Fruit fly (Drosophila melanogaster) whole organism, embryonic: ENCODE data around the gene c12.2.

Experiments
- ATbp ChIP-seq: fragments of 200-800 bp; sonication (Bioruptor generic); optimal IDR thresholded peaks from 2 replicates; lab custom pipeline; 2017; ENCODE audit warnings: missing biosample characterization, mild to moderate bottlenecking, missing genetic modification characterization, missing genetic modification reagents
- Adf1 ChIP-seq: fragments of 200-800 bp; sonication (Bioruptor generic); IDR thresholded peaks from 2 replicates; pipeline ENCODE4 v1.3.6; 2022; ENCODE audit warnings: missing biosample characterization, missing genetic modification characterization
- Atf-2 ChIP-seq: fragments of 200-800 bp; sonication (Bioruptor generic); optimal IDR thresholded peaks from 2 replicates; lab custom pipeline; 2016; ENCODE audit warnings: missing biosample characterization, missing genetic modification characterization
- CG11085 ChIP-seq: fragments of 200-800 bp; sonication (Bioruptor generic); IDR thresholded peaks from 2 replicates; pipeline ENCODE4 v1.3.6; 2022; ENCODE audit warnings: missing biosample characterization, missing genetic modification characterization
- CG11398 ChIP-seq: fragments of 200-800 bp; sonication (Bioruptor generic); optimal IDR thresholded peaks from 2 replicates; lab custom pipeline; 2016; ENCODE audit warnings: missing biosample characterization, missing genetic modification characterization
- CG11695 ChIP-seq: fragments of 200-800 bp; sonication (Bioruptor generic); IDR thresholded peaks from 3 replicates; pipeline ENCODE4 v1.3.6; 2022; ENCODE audit warnings: missing biosample characterization, missing genetic modification characterization
- CG12219 ChIP-seq: fragments of 200-800 bp; sonication (Bioruptor generic); optimal IDR thresholded peaks from 3 replicates; lab custom pipeline; 2018; ENCODE audit warnings: missing biosample characterization, mild to moderate bottlenecking, missing genetic modification characterization
- CG12659 ChIP-seq: fragments of 200-800 bp; sonication (Bioruptor generic); optimal IDR thresholded peaks from 3 replicates; lab custom pipeline; 2017; ENCODE audit warnings: mild to moderate bottlenecking, missing biosample characterization, missing genetic modification reagents, missing genetic modification characterization
- CG14441 ChIP-seq: fragments of 200-800 bp; sonication (Bioruptor generic); IDR thresholded peaks from 2 replicates; pipeline ENCODE4 v1.3.6; 2022; ENCODE audit warnings: missing biosample characterization, missing genetic modification characterization
- CG14965 ChIP-seq: fragments of 200-800 bp; sonication (Bioruptor generic); optimal IDR thresholded peaks from 2 replicates; lab custom pipeline; 2016; ENCODE audit warnings: missing biosample characterization, missing genetic modification characterization, borderline replicate concordance
- CG15479 ChIP-seq: fragments of 200-800 bp; sonication (Bioruptor generic); optimal IDR thresholded peaks from 3 replicates; lab custom pipeline; 2019; ENCODE audit warnings: missing biosample characterization, mild to moderate bottlenecking, missing genetic modification characterization, moderate library complexity
- CG17912 ChIP-seq: fragments of 200-800 bp; sonication (Bioruptor generic); optimal IDR thresholded peaks from 2 replicates; lab custom pipeline; 2018; ENCODE audit warnings: missing biosample characterization, mild to moderate bottlenecking, missing genetic modification characterization
- CG18262 ChIP-seq: fragments of 200-800 bp; optimal IDR thresholded peaks from 3 replicates; lab custom pipeline; 2019; ENCODE audit warnings: missing biosample characterization, mild to moderate bottlenecking, missing genetic modification characterization, moderate library complexity
- CG2678 ChIP-seq: fragments of 200-800 bp; sonication (Bioruptor generic); optimal IDR thresholded peaks from 3 replicates; lab custom pipeline; 2019; ENCODE audit warnings: missing biosample characterization, mild to moderate bottlenecking, missing genetic modification characterization, moderate library complexity
- CG30020 ChIP-seq: fragments of 200-800 bp; optimal IDR thresholded peaks from 2 replicates; lab custom pipeline; 2019; ENCODE audit warnings: missing biosample characterization, mild to moderate bottlenecking, missing genetic modification characterization, moderate library complexity
- CG32767 ChIP-seq: fragments of 200-800 bp; sonication (Bioruptor generic); IDR thresholded peaks from 2 replicates; pipeline ENCODE4 v1.3.6; 2022; ENCODE audit warnings: missing biosample characterization, missing genetic modification characterization
- CG33557 ChIP-seq: fragments of 200-800 bp; sonication (Bioruptor generic); optimal IDR thresholded peaks from 2 replicates; lab custom pipeline; 2019; ENCODE audit warnings: missing biosample characterization, mild to moderate bottlenecking, missing genetic modification characterization, moderate library complexity
- CG3847 ChIP-seq: fragments of 200-800 bp; sonication (Bioruptor generic); IDR thresholded peaks from 2 replicates; pipeline ENCODE4 v1.3.6; 2022; ENCODE audit warnings: missing biosample characterization, missing genetic modification characterization
- CG4707 ChIP-seq: fragments of 200-800 bp; sonication (Bioruptor generic); optimal IDR thresholded peaks from 2 replicates; lab custom pipeline; 2018; ENCODE audit warnings: missing biosample characterization, mild to moderate bottlenecking, missing genetic modification characterization, moderate library complexity
- CG7372 ChIP-seq: fragments of 200-800 bp; sonication (Bioruptor generic); IDR thresholded peaks from 2 replicates; pipeline ENCODE4 v1.3.6; 2022; ENCODE audit warnings: missing biosample characterization, missing genetic modification characterization
- CG7839 ChIP-seq: fragments of 200-800 bp; sonication (Bioruptor generic); optimal IDR thresholded peaks from 3 replicates; lab custom pipeline; 2018; ENCODE audit warnings: missing biosample characterization, mild to moderate bottlenecking, missing genetic modification characterization, moderate library complexity
- CG9817 ChIP-seq: fragments of 200-800 bp; sonication (Bioruptor generic); optimal IDR thresholded peaks from 2 replicates; lab custom pipeline; 2018; ENCODE audit warnings: missing biosample characterization, mild to moderate bottlenecking, missing genetic modification characterization, moderate library complexity
- E2f1 ChIP-seq: fragments of 200-800 bp; sonication (Bioruptor generic); IDR thresholded peaks from 2 replicates; pipeline ENCODE4 v1.3.6; 2022; ENCODE audit warnings: missing biosample characterization, missing genetic modification characterization
- Hand ChIP-seq: fragments of 200-800 bp; sonication (Bioruptor generic); optimal IDR thresholded peaks from 2 replicates; lab custom pipeline; 2017; ENCODE audit warnings: mild to moderate bottlenecking, missing biosample characterization, missing genetic modification reagents, missing genetic modification characterization
- MBD-R2 ChIP-seq: fragments of 200-800 bp; sonication (Bioruptor generic); IDR thresholded peaks from 2 replicates; pipeline ENCODE4 v1.3.6; 2022; ENCODE audit warnings: missing biosample characterization, missing genetic modification characterization
- Max ChIP-seq: fragments of 200-800 bp; sonication (Bioruptor generic); optimal IDR thresholded peaks from 2 replicates; lab custom pipeline; 2016; ENCODE audit warnings: missing biosample characterization, mild to moderate bottlenecking, missing genetic modification characterization
- Mrtf ChIP-seq: fragments of 200-800 bp; sonication (Bioruptor generic); IDR thresholded peaks from 3 replicates; pipeline ENCODE4 v1.3.6; 2022; ENCODE audit warnings: missing biosample characterization, missing genetic modification characterization
- Rfx ChIP-seq: fragments of 200-800 bp; sonication (Bioruptor generic); IDR thresholded peaks from 2 replicates; pipeline ENCODE4 v1.3.6; 2022; ENCODE audit warnings: missing biosample characterization, missing genetic modification characterization
- Stat92E ChIP-seq, 3 experiments: fragments of >200 bp in 2 of 3; fragments of 200-800 bp in 1 of 3; sonication (Bioruptor generic) in 1 of 3; optimal IDR thresholded peaks; 2 replicates each; lab custom pipeline; 2017 to 2019; ENCODE audit warnings: missing biosample characterization in 3 of 3, missing genetic modification characterization in 3 of 3, mild to moderate bottlenecking in 1 of 3, moderate library complexity in 1 of 3
- Usf ChIP-seq: fragments of 200-800 bp; sonication (Bioruptor generic); optimal IDR thresholded peaks from 2 replicates; lab custom pipeline; 2017; ENCODE audit warnings: missing genotype, missing biosample characterization, missing genetic modification characterization
- YL-1 ChIP-seq: fragments of 200-800 bp; sonication (Bioruptor generic); optimal IDR thresholded peaks from 3 replicates; lab custom pipeline; 2017; ENCODE audit warnings: missing biosample characterization, mild to moderate bottlenecking, missing genetic modification characterization
- al ChIP-seq: fragments of 200-800 bp; sonication (Bioruptor generic); IDR thresholded peaks from 2 replicates; pipeline ENCODE4 v1.3.6; 2022; ENCODE audit warnings: missing biosample characterization, missing genetic modification characterization
- corto ChIP-seq: fragments of 200-800 bp; sonication (Bioruptor generic); optimal IDR thresholded peaks from 2 replicates; lab custom pipeline; 2016; ENCODE audit warnings: missing biosample characterization, mild to moderate bottlenecking, missing genetic modification characterization, moderate library complexity
- croc ChIP-seq: fragments of 200-800 bp; sonication (Bioruptor generic); conservative IDR thresholded peaks from 3 replicates; pipeline ENCODE4 v1.3.6; 2022; ENCODE audit warnings: missing biosample characterization, missing genetic modification characterization
- dmrt11E ChIP-seq: fragments of 200-800 bp; sonication (Bioruptor generic); optimal IDR thresholded peaks from 3 replicates; lab custom pipeline; 2018; ENCODE audit warnings: missing biosample characterization, mild to moderate bottlenecking, missing genetic modification characterization, moderate library complexity
- dysf ChIP-seq: fragments of 200-800 bp; sonication (Bioruptor generic); IDR thresholded peaks from 3 replicates; pipeline ENCODE4 v1.3.6; 2022; ENCODE audit warnings: missing biosample characterization, missing genetic modification characterization
- eyg ChIP-seq: fragments of 200-800 bp; sonication (Bioruptor generic); optimal IDR thresholded peaks from 3 replicates; lab custom pipeline; 2016; ENCODE audit warnings: missing biosample characterization, missing genetic modification characterization
- fd3F ChIP-seq: fragments of 200-800 bp; sonication (Bioruptor generic); optimal IDR thresholded peaks from 2 replicates; lab custom pipeline; 2018; ENCODE audit warnings: missing biosample characterization, mild to moderate bottlenecking, missing genetic modification characterization, moderate library complexity
- gce ChIP-seq: fragments of 200-800 bp; sonication (Bioruptor generic); IDR thresholded peaks from 3 replicates; pipeline ENCODE4 v1.3.6; 2022; ENCODE audit warnings: missing biosample characterization, missing genetic modification characterization
- klu ChIP-seq: fragments of 200-800 bp; sonication (Bioruptor generic); IDR thresholded peaks from 2 replicates; pipeline ENCODE4 v1.3.6; 2022; ENCODE audit warnings: missing biosample characterization, missing genetic modification characterization
- lmd ChIP-seq: fragments of 200-800 bp; sonication (Bioruptor generic); IDR thresholded peaks from 2 replicates; pipeline ENCODE4 v1.3.6; 2022; ENCODE audit warnings: missing biosample characterization, missing genetic modification characterization
- lov ChIP-seq, 2 experiments: fragments of 200-800 bp in 1 of 2; fragments of >200 bp in 1 of 2; sonication (Bioruptor generic) in 1 of 2; IDR thresholded peaks in 1 of 2; optimal IDR thresholded peaks in 1 of 2; 2 replicates in 1 of 2; 3 replicates in 1 of 2; pipeline versions ENCODE4 v1.3.6 to Lab custom; 2017 to 2022; ENCODE audit warnings: missing biosample characterization in 1 of 2, missing genetic modification characterization in 1 of 2
- nom ChIP-seq: fragments of 200-800 bp; sonication (Bioruptor generic); optimal IDR thresholded peaks from 2 replicates; lab custom pipeline; 2017; ENCODE audit warnings: missing biosample characterization, missing genetic modification characterization, mild to moderate bottlenecking, moderate library complexity, missing genetic modification reagents
- psq ChIP-seq: fragments of 200-800 bp; sonication (Bioruptor generic); optimal IDR thresholded peaks from 2 replicates; lab custom pipeline; 2017; ENCODE audit warnings: missing biosample characterization, missing genetic modification characterization
- ranshi ChIP-seq: fragments of 200-800 bp; sonication (Bioruptor generic); IDR thresholded peaks from 2 replicates; pipeline ENCODE4 v1.3.6; 2022; ENCODE audit warnings: missing biosample characterization, missing genetic modification characterization
- sc ChIP-seq, 3 experiments: fragments of >200 bp in 2 of 3; fragments of 200-800 bp in 1 of 3; sonication (Bioruptor generic) in 1 of 3; optimal IDR thresholded peaks; 2 replicates in 2 of 3; 3 replicates in 1 of 3; lab custom pipeline; 2017; ENCODE audit warnings: mild to moderate bottlenecking in 1 of 3, missing biosample characterization in 1 of 3, missing genetic modification characterization in 1 of 3, missing genetic modification reagents in 1 of 3
- so ChIP-seq: fragments of 200-800 bp; sonication (Bioruptor generic); IDR thresholded peaks from 3 replicates; pipeline ENCODE4 v1.3.6; 2022; ENCODE audit warnings: missing biosample characterization, missing genetic modification characterization
- stwl ChIP-seq: fragments of 200-800 bp; sonication (Bioruptor generic); optimal IDR thresholded peaks from 3 replicates; lab custom pipeline; 2018; ENCODE audit warnings: missing biosample characterization, mild to moderate bottlenecking, missing genetic modification characterization, moderate library complexity
- tna ChIP-seq: fragments of 200-800 bp; sonication (Bioruptor generic); IDR thresholded peaks from 2 replicates; pipeline ENCODE4 v1.3.6; 2022; ENCODE audit warnings: missing biosample characterization, missing genetic modification characterization; ENCODE audit not compliant: partially characterized antibody
- zfh2 ChIP-seq: fragments of 200-800 bp; sonication (Bioruptor generic); optimal IDR thresholded peaks from 2 replicates; lab custom pipeline; 2016; ENCODE audit warnings: missing biosample characterization, missing genetic modification characterization

The c12.2 gene

DNA sequence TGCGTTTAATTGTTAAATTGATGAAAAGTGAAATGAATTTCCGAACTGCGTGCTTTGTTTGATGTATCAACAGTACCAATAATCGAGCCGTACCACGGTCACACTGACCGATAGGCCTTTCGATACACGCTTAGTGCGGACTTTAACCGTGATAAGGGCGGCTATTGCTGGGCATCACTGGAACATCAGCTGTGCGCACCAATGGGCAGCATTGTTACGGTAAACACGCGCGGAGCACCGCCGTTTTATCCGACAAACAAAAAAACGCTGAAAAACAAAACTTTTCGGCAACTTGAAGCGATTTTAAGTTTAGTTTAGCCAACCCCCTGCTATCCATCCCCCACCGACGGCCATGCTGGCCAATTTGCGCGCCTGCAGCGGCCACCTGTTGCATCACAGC, at the start of gene c12.2, which contains the start of gene c12.1 (continued):
- TF ChIP-seq Adf1 (0 out of 2 replicates have a peak, but pooled peaks have one; percentile 6), CG4707 (GFP tag; lab: Kevin White, UChicago) (no peak), CG11085 (no peak), zfh2 (no peak), al (GFP tag; lab: Robert Waterston, UW) (no peak), Rfx (peak; percentile 30), dmrt11E (tag; lab: Kevin White, UChicago) (no peak), CG7372 (GFP tag; lab: Robert Waterston, UW) (no peak), CG17912 (no peak), CG9817 (no peak), CG14441 (GFP tag; lab: Robert Waterston, UW) (no peak), ATbp (GFP tag; lab: Kevin White, UChicago) (no peak), klu (GFP tag; lab: Robert Waterston, UW) (no peak), CG14965 (GFP tag; lab: Kevin White, UChicago) (no peak), CG33557 (no peak), CG12659 (GFP tag; lab: Kevin White, UChicago) (peak; percentile 43), nom (GFP tag; lab: Kevin White, UChicago) (no peak), sc (optimal IDR thresholded peaks at IDR 0.05; lab: Kevin White, UChicago) (no peak), sc (GFP tag; optimal IDR thresholded peaks at IDR 0.05; lab: Kevin White, UChicago) (no peak), CG15479 (GFP tag; lab: Kevin White, UChicago) (no peak), YL-1 (GFP tag; lab: Kevin White, UChicago) (peak; percentile 90), ranshi (GFP tag; lab: Robert Waterston, UW) (no peak), E2f1 (GFP tag; lab: Robert Waterston, UW) (no peak), CG2678 (tag; lab: Kevin White, UChicago) (no peak), Mrtf (GFP tag; lab: Robert Waterston, UW) (no peak), CG32767 (no peak), Hand (no peak), CG30020 (no peak), CG12219 (GFP tag; lab: Kevin White, UChicago) (no peak), psq (no peak), CG7839 (no peak), CG3847 (GFP tag; lab: Robert Waterston, UW) (peak; percentile 77), gce (GFP tag; lab: Robert Waterston, UW) (no peak), corto (GFP tag; lab: Kevin White, UChicago) (no peak), croc (GFP tag; lab: Robert Waterston, UW) (no peak), Usf (GFP tag; lab: Kevin White, UChicago) (no peak), so (no peak; the same call in 2 of the 3 replicates), fd3F (GFP tag; lab: Kevin White, UChicago) (no peak), eyg (GFP tag; lab: Kevin White, UChicago) (no peak), Stat92E (GFP tag; optimal IDR thresholded peaks at IDR 0.05; lab: Kevin White, UChicago) (no peak), CG18262 (tag; lab: Kevin White, UChicago) (no peak), stwl (tag; lab: Kevin White, UChicago) (peak; percentile 74), dysf (GFP tag; lab: Robert Waterston, UW) (peak; percentile 31; the same call in 1 of the 3 replicates), MBD-R2 (GFP tag; lab: Robert Waterston, UW) (peak; percentile 100), tna (GFP tag; lab: Robert Waterston, UW) (0 out of 2 replicates have a peak, but pooled peaks have one; percentile 18), CG11398 (GFP tag; lab: Kevin White, UChicago) (no peak), CG11695 (GFP tag; lab: Robert Waterston, UW) (no peak), Max (GFP tag; lab: Kevin White, UChicago) (peak; percentile 64), Atf-2 (GFP tag; lab: Kevin White, UChicago) (no peak), lov (optimal IDR thresholded peaks at IDR 0.05; lab: Kevin White, UChicago) (no peak), lov (GFP tag; IDR thresholded peaks at IDR 0.05; lab: Robert Waterston, UW) (no peak), lmd (GFP tag; lab: Robert Waterston, UW) (0 out of 2 replicates have a peak, but pooled peaks have one; percentile 19)
